Worm (Caenorhabditis elegans) whole organism, L4 larva: ENCODE results near the gene nspc-1.

Experiments used
- T26A8.4 ChIP-seq: fragments of 200-800 bp; sonication (Bioruptor generic); IDR thresholded peaks from 2 replicates; pipeline ENCODE4 v1.3.6; 2022; ENCODE audit warnings: missing genetic modification characterization, missing compliant biosample characterization
- Y105C5A.15 ChIP-seq: fragments of 200-800 bp; sonication (Bioruptor generic); IDR thresholded peaks from 2 replicates; pipeline ENCODE4 v1.3.6; 2022; ENCODE audit warnings: missing genetic modification characterization, missing compliant biosample characterization
- Y5F2A.4 ChIP-seq: fragments of 200-800 bp; sonication (Bioruptor generic); optimal IDR thresholded peaks from 2 replicates; lab custom pipeline; 2018; ENCODE audit warnings: mild to moderate bottlenecking, missing genetic modification characterization, missing compliant biosample characterization
- aha-1 ChIP-seq: fragments of 150-350 bp; peaks from one replicate; lab custom pipeline; 2014; ENCODE audit warnings: missing biosample characterization, missing genetic modification characterization
- arid-1 ChIP-seq: fragments of 200-800 bp; sonication (Bioruptor generic); conservative IDR thresholded peaks from 2 replicates; pipeline ENCODE4 v1.3.6; 2022; ENCODE audit warnings: missing genetic modification reagents, missing genetic modification characterization, missing compliant biosample characterization
- ceh-20 ChIP-seq: fragments of 200-800 bp; sonication (Bioruptor generic); IDR thresholded peaks from 2 replicates; pipeline ENCODE4 v1.3.6; 2022; ENCODE audit warnings: missing genetic modification reagents, missing genetic modification characterization, missing compliant biosample characterization
- ceh-32 ChIP-seq: sonication (generic microtip); optimal IDR thresholded peaks from 2 replicates; lab custom pipeline; 2016; ENCODE audit warnings: mild to moderate bottlenecking, missing genetic modification characterization, missing compliant biosample characterization; ENCODE audit not compliant: poor library complexity
- ceh-44 ChIP-seq: fragments of 200-800 bp; sonication (Bioruptor generic); IDR thresholded peaks from 2 replicates; pipeline ENCODE4 v1.3.6; 2022; ENCODE audit warnings: missing genetic modification reagents, missing genetic modification characterization, missing compliant biosample characterization
- ceh-82 ChIP-seq: sonication (generic microtip); optimal IDR thresholded peaks from 2 replicates; lab custom pipeline; 2017; ENCODE audit warnings: missing biosample characterization, missing genetic modification characterization
- daf-16 ChIP-seq, 3 experiments: sonication (generic microtip); optimal IDR thresholded peaks; 2 replicates each; lab custom pipeline; 2016 to 2017; ENCODE audit warnings: missing genetic modification characterization in 3 of 3, missing genetic modification reagents in 3 of 3, mild to moderate bottlenecking in 2 of 3, missing compliant biosample characterization in 2 of 3, missing biosample characterization in 1 of 3, moderate library complexity in 1 of 3
- daf-8 ChIP-seq: fragments of 200-800 bp; sonication (Bioruptor generic); IDR thresholded peaks from 2 replicates; pipeline ENCODE4 v1.3.6; 2022; ENCODE audit warnings: missing genetic modification characterization, missing compliant biosample characterization
- dmd-6 ChIP-seq: fragments of 200-800 bp; sonication (Bioruptor generic); IDR thresholded peaks from 2 replicates; pipeline ENCODE4 v1.3.6; 2022; ENCODE audit warnings: missing genetic modification reagents, missing genetic modification characterization, missing compliant biosample characterization
- dpl-1 ChIP-seq: fragments of 150-350 bp; optimal IDR thresholded peaks from 2 replicates; lab custom pipeline; 2014; ENCODE audit warnings: missing biosample characterization, missing genetic modification reagents, missing genetic modification characterization
- duxl-1 ChIP-seq: sonication (generic microtip); optimal IDR thresholded peaks from 2 replicates; lab custom pipeline; 2016; ENCODE audit warnings: mild to moderate bottlenecking, missing genetic modification characterization, moderate library complexity, missing compliant biosample characterization; ENCODE audit not compliant: poor library complexity
- dve-1 ChIP-seq: sonication (generic microtip); optimal IDR thresholded peaks from 2 replicates; lab custom pipeline; 2017; ENCODE audit warnings: antibody characterized with exemption, mild to moderate bottlenecking, missing genetic modification characterization, missing compliant biosample characterization; ENCODE audit not compliant: insufficient read depth
- egl-43 ChIP-seq: fragments of 200-800 bp; sonication (Bioruptor generic); IDR thresholded peaks from 2 replicates; pipeline ENCODE4 v1.3.6; 2022; ENCODE audit warnings: missing genetic modification reagents, missing genetic modification characterization, missing compliant biosample characterization
- gei-8 ChIP-seq: fragments of 200-800 bp; sonication (Bioruptor generic); optimal IDR thresholded peaks from 2 replicates; lab custom pipeline; 2018; ENCODE audit warnings: mild to moderate bottlenecking, missing genetic modification characterization, missing compliant biosample characterization
- hlh-11 ChIP-seq: fragments of 200-800 bp; sonication (Bioruptor generic); optimal IDR thresholded peaks from 2 replicates; lab custom pipeline; 2018; ENCODE audit warnings: mild to moderate bottlenecking, missing genetic modification characterization, missing compliant biosample characterization
- hmg-1.1 ChIP-seq: fragments of 200-800 bp; sonication (Bioruptor generic); IDR thresholded peaks from 2 replicates; pipeline ENCODE4 v1.3.6; 2022; ENCODE audit warnings: missing genetic modification reagents, missing genetic modification characterization, missing compliant biosample characterization
- jun-1 ChIP-seq: fragments of 150-350 bp; optimal IDR thresholded peaks from 2 replicates; lab custom pipeline; 2014; ENCODE audit warnings: missing biosample characterization, missing genetic modification reagents, missing genetic modification characterization
- lin-1 ChIP-seq: fragments of 200-800 bp; sonication (Bioruptor generic); IDR thresholded peaks from 2 replicates; pipeline ENCODE4 v1.3.6; 2022; ENCODE audit warnings: missing genetic modification reagents, missing genetic modification characterization, missing compliant biosample characterization
- lin-13 ChIP-seq: fragments of 150-350 bp; optimal IDR thresholded peaks from 2 replicates; lab custom pipeline; 2014; ENCODE audit warnings: missing biosample characterization, missing genetic modification reagents, missing genetic modification characterization
- lin-38 ChIP-seq: fragments of 200-800 bp; sonication (Bioruptor generic); IDR thresholded peaks from 2 replicates; pipeline ENCODE4 v1.3.6; 2022; ENCODE audit warnings: missing genetic modification reagents, missing genetic modification characterization, missing compliant biosample characterization
- lin-39 ChIP-seq: fragments of 150-350 bp; optimal IDR thresholded peaks from 2 replicates; lab custom pipeline; 2014; ENCODE audit warnings: missing biosample characterization, missing genetic modification reagents, missing genetic modification characterization
- lir-3 ChIP-seq: sonication (generic microtip); optimal IDR thresholded peaks from 2 replicates; lab custom pipeline; 2016; ENCODE audit warnings: mild to moderate bottlenecking, missing genetic modification characterization, missing compliant biosample characterization
- mep-1 ChIP-seq: fragments of 150-350 bp; sonication (generic microtip); optimal IDR thresholded peaks from 3 replicates; lab custom pipeline; 2014; ENCODE audit warnings: missing biosample characterization, missing genetic modification characterization
- mes-2 ChIP-seq: sonication (generic microtip); optimal IDR thresholded peaks from 2 replicates; lab custom pipeline; 2016; ENCODE audit warnings: missing genotype, mild to moderate bottlenecking, missing genetic modification characterization, missing compliant biosample characterization; ENCODE audit not compliant: poor library complexity, severe bottlenecking
- mxl-3 ChIP-seq: fragments of 200-800 bp; sonication (Bioruptor generic); optimal IDR thresholded peaks from 2 replicates; lab custom pipeline; 2018; ENCODE audit warnings: mild to moderate bottlenecking, missing genetic modification characterization, missing compliant biosample characterization
- nhr-102 ChIP-seq: sonication (generic microtip); optimal IDR thresholded peaks from 2 replicates; lab custom pipeline; 2016; ENCODE audit warnings: mild to moderate bottlenecking, missing genetic modification characterization, moderate library complexity, missing compliant biosample characterization
- nhr-25 ChIP-seq: sonication (generic microtip); optimal IDR thresholded peaks from 2 replicates; lab custom pipeline; 2017; ENCODE audit warnings: missing genetic modification characterization, mild to moderate bottlenecking, missing compliant biosample characterization, antibody characterized with exemption, moderate library complexity, borderline replicate concordance; ENCODE audit not compliant: insufficient read depth
- nhr-28 ChIP-seq: fragments of 150-350 bp; optimal IDR thresholded peaks from 2 replicates; lab custom pipeline; 2014; ENCODE audit warnings: missing biosample characterization, missing genetic modification characterization
- nhr-77 ChIP-seq: fragments of 150-350 bp; optimal IDR thresholded peaks from 2 replicates; lab custom pipeline; 2014; ENCODE audit warnings: missing biosample characterization, missing genetic modification characterization
- php-3 ChIP-seq: fragments of 200-800 bp; sonication (Bioruptor generic); IDR thresholded peaks from 2 replicates; pipeline ENCODE4 v1.3.6; 2022; ENCODE audit warnings: missing genetic modification reagents, missing genetic modification characterization, missing compliant biosample characterization
- pqm-1 ChIP-seq: sonication (generic microtip); optimal IDR thresholded peaks from 2 replicates; lab custom pipeline; 2017; ENCODE audit warnings: missing biosample characterization, missing genetic modification characterization
- rbr-2 ChIP-seq: sonication (generic microtip); optimal IDR thresholded peaks from 2 replicates; lab custom pipeline; 2016; ENCODE audit warnings: missing genotype, missing genetic modification characterization, missing compliant biosample characterization
- set-16 ChIP-seq: fragments of 200-800 bp; sonication (Bioruptor generic); IDR thresholded peaks from 2 replicates; pipeline ENCODE4 v1.3.6; 2022; ENCODE audit warnings: missing genetic modification reagents, missing genetic modification characterization, missing compliant biosample characterization
- snpc-1.2 ChIP-seq: fragments of 200-800 bp; sonication (Bioruptor generic); IDR thresholded peaks from 2 replicates; pipeline ENCODE4 v1.3.6; 2022; ENCODE audit warnings: missing genetic modification reagents, missing genetic modification characterization, missing compliant biosample characterization
- spr-1 ChIP-seq: sonication (generic microtip); optimal IDR thresholded peaks from 2 replicates; lab custom pipeline; 2016; ENCODE audit warnings: mild to moderate bottlenecking, missing genetic modification characterization, missing compliant biosample characterization
- tra-1 ChIP-seq: fragments of 200-800 bp; sonication (Bioruptor generic); IDR thresholded peaks from 2 replicates; pipeline ENCODE4 v1.3.6; 2022; ENCODE audit warnings: missing genetic modification reagents, missing genetic modification characterization, missing compliant biosample characterization
- unc-130 ChIP-seq: sonication (generic microtip); optimal IDR thresholded peaks from 2 replicates; lab custom pipeline; 2016; ENCODE audit warnings: missing genetic modification reagents, missing genetic modification characterization, missing compliant biosample characterization
- unc-62 ChIP-seq, 3 experiments: fragments of 150-350 bp in 1 of 3; sonication (generic microtip); optimal IDR thresholded peaks in 2 of 3; peaks in 1 of 3; 1 replicate in 1 of 3; 2 replicates in 2 of 3; lab custom pipeline; 2014 to 2017; ENCODE audit warnings: missing biosample characterization in 3 of 3, missing genetic modification characterization in 3 of 3, missing genetic modification reagents in 3 of 3, missing genotype in 1 of 3
- vab-7 ChIP-seq: fragments of 200-800 bp; sonication (Bioruptor generic); IDR thresholded peaks from 2 replicates; pipeline ENCODE4 v1.3.6; 2022; ENCODE audit warnings: missing genetic modification reagents, missing genetic modification characterization, missing compliant biosample characterization

The nspc-1 gene

DNA sequence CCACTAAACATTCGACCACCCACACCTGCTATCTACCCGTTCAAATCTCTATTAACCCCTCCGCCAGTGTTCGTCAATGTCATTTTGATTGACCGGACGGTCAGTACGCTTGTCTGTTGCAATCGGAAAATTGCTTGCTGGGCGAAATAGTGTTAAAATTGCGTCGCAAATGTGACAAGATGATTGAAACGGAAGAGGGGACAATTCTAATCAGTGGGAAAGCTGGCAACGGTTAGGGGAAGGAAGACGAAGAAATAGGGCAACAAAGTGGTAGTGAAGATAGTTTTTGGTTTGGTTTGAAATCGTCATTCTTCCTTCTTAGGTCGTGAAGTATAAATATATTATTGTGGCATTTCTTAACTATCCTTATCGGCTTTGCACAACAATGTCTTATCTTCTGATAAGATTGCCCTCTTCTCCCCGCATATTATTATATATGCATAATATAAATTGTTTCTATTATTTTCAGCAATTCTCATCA lies 33.6 kb upstream of the nspc-1 start:
- TF ChIP-seq nhr-28 (tag; lab: Kevin White, UChicago) (peak; percentile 57), nhr-77 (peak; percentile 18), lin-38 (GFP tag; lab: Robert Waterston, UW) (no peak), mep-1 (no peak), mes-2 (tag; lab: Kevin White, UChicago) (no peak), ceh-20 (GFP tag; lab: Robert Waterston, UW) (0 out of 2 replicates have a peak, but pooled peaks have one; percentile 27), lin-1 (no peak), unc-130 (GFP tag; lab: Kevin White, UChicago) (no peak), php-3 (GFP tag; lab: Robert Waterston, UW) (0 out of 2 replicates have a peak, but pooled peaks have one; percentile 17), jun-1 (no peak), dpl-1 (no peak), pqm-1 (tag; lab: Kevin White, UChicago) (peak; percentile 65), nhr-25 (tag; lab: Kevin White, UChicago) (no peak), dve-1 (tag; lab: Kevin White, UChicago) (peak; percentile 34), T26A8.4 (no peak), hlh-11 (tag; lab: Kevin White, UChicago) (peak; percentile 54), ceh-32 (no peak), dmd-6 (GFP tag; lab: Robert Waterston, UW) (peak; percentile 70), unc-62 (GFP tag; optimal IDR thresholded peaks at IDR 0.05 in 1 of 2; lab: Kevin White, UChicago) (peak in 1 of 2 experiments; percentile 96), unc-62 (tag; optimal IDR thresholded peaks at IDR 0.05; lab: Kevin White, UChicago) (no peak), rbr-2 (no peak), duxl-1 (no peak), tra-1 (GFP tag; lab: Robert Waterston, UW) (peak; percentile 80), lir-3 (tag; lab: Kevin White, UChicago) (no peak), Y105C5A.15 (GFP tag; lab: Robert Waterston, UW) (no peak), daf-8 (no peak), Y5F2A.4 (no peak), snpc-1.2 (GFP tag; lab: Robert Waterston, UW) (no peak), hmg-1.1 (no peak), lin-13 (GFP tag; lab: Kevin White, UChicago) (no peak), gei-8 (GFP tag; lab: Kevin White, UChicago) (no peak), nhr-102 (tag; lab: Kevin White, UChicago) (no peak), mxl-3 (GFP tag; lab: Kevin White, UChicago) (peak; percentile 51), daf-16 (GFP tag; optimal IDR thresholded peaks at IDR 0.05; lab: Kevin White, UChicago) (no peak), daf-16 (tag; optimal IDR thresholded peaks at IDR 0.05; lab: Kevin White, UChicago) (peak; percentile 60), aha-1 (no peak), ceh-44 (GFP tag; lab: Robert Waterston, UW) (no peak)
- TF ChIP-seq, all 104 proteins: peak for 12

DNA sequence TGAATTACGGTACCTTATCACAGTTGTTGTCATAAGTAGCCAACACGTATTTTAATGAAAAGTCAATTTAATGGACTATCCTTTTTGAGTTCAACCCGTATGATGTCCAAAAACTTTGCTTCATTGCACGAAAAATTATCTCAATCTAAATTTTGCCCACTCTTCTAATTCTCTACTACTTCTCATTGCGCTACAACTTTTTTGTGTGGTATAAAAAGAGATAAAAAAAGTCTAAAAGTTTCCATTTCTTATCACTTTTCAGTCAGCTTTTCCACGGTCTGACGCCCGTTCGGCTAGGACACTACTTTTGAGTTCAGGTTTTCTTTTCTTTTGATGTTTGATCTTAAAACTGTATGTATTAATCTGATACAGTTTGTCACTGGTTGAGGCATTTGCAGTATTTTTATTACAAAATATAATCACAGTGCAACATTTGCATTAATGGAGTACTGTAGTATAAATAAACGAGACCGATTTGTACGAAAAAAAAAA lies 33.0 kb upstream of the nspc-1 start:
- TF ChIP-seq daf-16 (GFP tag; optimal IDR thresholded peaks at IDR 0.05; lab: Kevin White, UChicago) (no peak), daf-16 (tag; optimal IDR thresholded peaks at IDR 0.05; lab: Kevin White, UChicago) (peak; percentile 7), ceh-82 (no peak), mep-1 (no peak), egl-43 (GFP tag; lab: Robert Waterston, UW) (no peak), aha-1 (peak; percentile 98), lin-39 (tag; lab: Kevin White, UChicago) (no peak), pqm-1 (tag; lab: Kevin White, UChicago) (peak; percentile 32), duxl-1 (no peak), spr-1 (tag; lab: Kevin White, UChicago) (no peak), vab-7 (GFP tag; lab: Robert Waterston, UW) (no peak), set-16 (GFP tag; lab: Robert Waterston, UW) (no peak), ceh-44 (GFP tag; lab: Robert Waterston, UW) (no peak), arid-1 (no peak), dve-1 (tag; lab: Kevin White, UChicago) (peak; percentile 21)
